Worm (Caenorhabditis elegans) whole organism, young adult: ENCODE results near the gene T28C12.6.

Experiments used
- B0019.2 ChIP-seq: fragments of 200-800 bp; sonication (Bioruptor generic); conservative IDR thresholded peaks from 2 replicates; pipeline ENCODE4 v1.3.6; 2022; ENCODE audit warnings: missing genetic modification reagents, missing genetic modification characterization, missing compliant biosample characterization
- C17E4.6 ChIP-seq: fragments of 200-800 bp; sonication (Bioruptor generic); IDR thresholded peaks from 2 replicates; pipeline ENCODE4 v1.3.6; 2022; ENCODE audit warnings: missing genetic modification reagents, missing genetic modification characterization, missing compliant biosample characterization
- F10E7.11 ChIP-seq: sonication (generic microtip); optimal IDR thresholded peaks from 2 replicates; lab custom pipeline; 2017; ENCODE audit warnings: mild to moderate bottlenecking, missing genetic modification characterization, moderate library complexity, missing compliant biosample characterization
- F37B4.10 ChIP-seq: fragments of 200-800 bp; sonication (Bioruptor generic); IDR thresholded peaks from 2 replicates; pipeline ENCODE4 v1.3.6; 2022; ENCODE audit warnings: missing genetic modification characterization, missing compliant biosample characterization
- F57C9.4 ChIP-seq: sonication (generic microtip); optimal IDR thresholded peaks from 2 replicates; lab custom pipeline; 2017; ENCODE audit warnings: mild to moderate bottlenecking, missing genetic modification characterization, missing compliant biosample characterization
- T07F8.4 ChIP-seq: sonication (generic microtip); optimal IDR thresholded peaks from 2 replicates; lab custom pipeline; 2016; ENCODE audit warnings: mild to moderate bottlenecking, missing genetic modification characterization, moderate library complexity, missing compliant biosample characterization
- Y53F4B.3 ChIP-seq: fragments of 200-800 bp; sonication (Bioruptor generic); IDR thresholded peaks from 2 replicates; pipeline ENCODE4 v1.3.6; 2022; ENCODE audit warnings: missing genetic modification reagents, missing genetic modification characterization, missing compliant biosample characterization
- Y67H2A.10 ChIP-seq: fragments of 200-800 bp; sonication (Bioruptor generic); conservative IDR thresholded peaks from 2 replicates; pipeline ENCODE4 v1.3.6; 2022; ENCODE audit warnings: missing genetic modification reagents, missing genetic modification characterization, missing compliant biosample characterization
- athp-1 ChIP-seq: sonication (generic microtip); optimal IDR thresholded peaks from 2 replicates; lab custom pipeline; 2017; ENCODE audit warnings: mild to moderate bottlenecking, missing genetic modification characterization, missing compliant biosample characterization
- attf-5 ChIP-seq: fragments of 200-800 bp; sonication (Bioruptor generic); optimal IDR thresholded peaks from 2 replicates; lab custom pipeline; 2018; ENCODE audit warnings: mild to moderate bottlenecking, missing genetic modification characterization, missing compliant biosample characterization
- attf-6 ChIP-seq: fragments of 200-800 bp; sonication (Bioruptor generic); IDR thresholded peaks from 2 replicates; pipeline ENCODE4 v1.3.6; 2022; ENCODE audit warnings: missing genetic modification reagents, missing genetic modification characterization, missing compliant biosample characterization
- bed-2 ChIP-seq: fragments of 200-800 bp; sonication (Bioruptor generic); IDR thresholded peaks from 2 replicates; pipeline ENCODE4 v1.3.6; 2022; ENCODE audit warnings: missing genetic modification reagents, missing genetic modification characterization, missing compliant biosample characterization
- cebp-1 ChIP-seq, 2 experiments: fragments of 200-800 bp in 1 of 2; sonication (Bioruptor generic) in 1 of 2; sonication (generic microtip) in 1 of 2; IDR thresholded peaks in 1 of 2; optimal IDR thresholded peaks in 1 of 2; 2 replicates each; pipeline versions ENCODE4 v1.3.6 to Lab custom; 2017 to 2022; ENCODE audit warnings: missing compliant biosample characterization in 2 of 2, missing genetic modification characterization in 2 of 2, mild to moderate bottlenecking in 1 of 2, missing genetic modification reagents in 1 of 2, moderate library complexity in 1 of 2
- ceh-40 ChIP-seq: fragments of 200-800 bp; sonication (Bioruptor generic); IDR thresholded peaks from 2 replicates; pipeline ENCODE4 v1.3.6; 2022; ENCODE audit warnings: missing genetic modification characterization, missing compliant biosample characterization
- chd-7 ChIP-seq: sonication (generic microtip); optimal IDR thresholded peaks from 2 replicates; lab custom pipeline; 2016; ENCODE audit warnings: mild to moderate bottlenecking, missing genetic modification characterization, moderate library complexity, missing compliant biosample characterization
- die-1 ChIP-seq: sonication (generic microtip); optimal IDR thresholded peaks from 2 replicates; lab custom pipeline; 2016; ENCODE audit warnings: missing genotype, mild to moderate bottlenecking, missing genetic modification characterization, missing compliant biosample characterization
- dpl-1 ChIP-seq: fragments of 150-350 bp; optimal IDR thresholded peaks from 2 replicates; lab custom pipeline; 2014; ENCODE audit warnings: missing biosample characterization, missing genetic modification reagents, missing genetic modification characterization
- efl-1 ChIP-seq: fragments of 150-350 bp; optimal IDR thresholded peaks from 2 replicates; lab custom pipeline; 2014; ENCODE audit warnings: missing biosample characterization, missing genetic modification reagents, missing genetic modification characterization
- egrh-3 ChIP-seq: fragments of 200-800 bp; sonication (Bioruptor generic); IDR thresholded peaks from 2 replicates; pipeline ENCODE4 v1.3.6; 2022; ENCODE audit warnings: missing genetic modification reagents, missing genetic modification characterization, missing compliant biosample characterization
- ets-4 ChIP-seq: fragments of 200-800 bp; sonication (Bioruptor generic); optimal IDR thresholded peaks from 2 replicates; lab custom pipeline; 2018; ENCODE audit warnings: mild to moderate bottlenecking, missing genetic modification characterization, missing compliant biosample characterization
- him-1 ChIP-seq: sonication (generic microtip); optimal IDR thresholded peaks from 2 replicates; lab custom pipeline; 2016; ENCODE audit warnings: missing genotype, missing genetic modification reagents, missing genetic modification characterization, missing compliant biosample characterization
- hlh-12 ChIP-seq: sonication (generic microtip); optimal IDR thresholded peaks from 2 replicates; lab custom pipeline; 2016; ENCODE audit warnings: missing genetic modification characterization, missing compliant biosample characterization
- hmg-20 ChIP-seq: fragments of 200-800 bp; sonication (Bioruptor generic); IDR thresholded peaks from 2 replicates; pipeline ENCODE4 v1.3.6; 2022; ENCODE audit warnings: missing genetic modification reagents, missing genetic modification characterization, missing compliant biosample characterization
- hsf-1 ChIP-seq: fragments of 200-800 bp; sonication (Bioruptor generic); IDR thresholded peaks from 2 replicates; pipeline ENCODE4 v1.3.6; 2022; ENCODE audit warnings: missing genetic modification reagents, missing genetic modification characterization, missing compliant biosample characterization
- let-607 ChIP-seq, 2 experiments: fragments of 200-800 bp in 1 of 2; sonication (Bioruptor generic) in 1 of 2; sonication (generic microtip) in 1 of 2; optimal IDR thresholded peaks; 2 replicates each; lab custom pipeline; 2016 to 2018; ENCODE audit warnings: mild to moderate bottlenecking in 2 of 2, missing compliant biosample characterization in 2 of 2, missing genetic modification characterization in 2 of 2, moderate library complexity in 2 of 2, missing genotype in 1 of 2
- lin-35 ChIP-seq, 3 experiments: fragments of 150-350 bp in 2 of 3; sonication (generic microtip) in 1 of 3; optimal IDR thresholded peaks; 2 replicates each; lab custom pipeline; 2014 to 2018; ENCODE audit warnings: missing biosample characterization in 3 of 3, missing genetic modification characterization in 3 of 3, missing genetic modification reagents in 3 of 3
- madf-8 ChIP-seq: fragments of 200-800 bp; sonication (Bioruptor generic); conservative IDR thresholded peaks from 2 replicates; pipeline ENCODE4 v1.3.6; 2022; ENCODE audit warnings: missing genetic modification reagents, missing genetic modification characterization, missing compliant biosample characterization
- mcd-1 ChIP-seq: fragments of 200-800 bp; sonication (Bioruptor generic); IDR thresholded peaks from 2 replicates; pipeline ENCODE4 v1.3.6; 2022; ENCODE audit warnings: missing genetic modification reagents, missing genetic modification characterization, missing compliant biosample characterization
- pha-4 ChIP-seq: fragments of 150-350 bp; sonication (generic microtip); optimal IDR thresholded peaks from 2 replicates; lab custom pipeline; 2014; ENCODE audit warnings: missing biosample characterization, missing genetic modification reagents, missing genetic modification characterization
- snpc-1.1 ChIP-seq: sonication (generic microtip); optimal IDR thresholded peaks from 2 replicates; lab custom pipeline; 2017; ENCODE audit warnings: missing genetic modification characterization, mild to moderate bottlenecking, missing compliant biosample characterization, antibody characterized with exemption, moderate library complexity, missing genotype, missing genetic modification reagents; ENCODE audit not compliant: insufficient read depth
- somi-1 ChIP-seq: fragments of 200-800 bp; sonication (Bioruptor generic); optimal IDR thresholded peaks from 2 replicates; lab custom pipeline; 2018; ENCODE audit warnings: mild to moderate bottlenecking, missing genetic modification characterization, missing compliant biosample characterization
- zfh-2 ChIP-seq: fragments of 200-800 bp; sonication (Bioruptor generic); conservative IDR thresholded peaks from 2 replicates; pipeline ENCODE4 v1.3.6; 2022; ENCODE audit warnings: missing genetic modification reagents, missing genetic modification characterization, missing compliant biosample characterization
- ztf-22 ChIP-seq: fragments of 200-800 bp; sonication (Bioruptor generic); optimal IDR thresholded peaks from 2 replicates; lab custom pipeline; 2018; ENCODE audit warnings: mild to moderate bottlenecking, missing genetic modification characterization, moderate library complexity, missing compliant biosample characterization
- ztf-25 ChIP-seq: fragments of 200-800 bp; sonication (Bioruptor generic); IDR thresholded peaks from 2 replicates; pipeline ENCODE4 v1.3.6; 2022; ENCODE audit warnings: missing genetic modification reagents, missing genetic modification characterization, missing compliant biosample characterization

Gene T28C12.6

ce11 chrV:6346906-6347305 lies 11.0 kb upstream of the T28C12.6 start (continued):
- TF ChIP-seq hmg-20 (no peak), F57C9.4 (tag; lab: Kevin White, UChicago) (no peak), cebp-1 (GFP tag; IDR thresholded peaks at IDR 0.05; lab: Robert Waterston, UW) (no peak), cebp-1 (tag; optimal IDR thresholded peaks at IDR 0.05; lab: Kevin White, UChicago) (peak; percentile 42), let-607 (tag; optimal IDR thresholded peaks at IDR 0.05; lab: Kevin White, UChicago) (no peak), F10E7.11 (tag; lab: Kevin White, UChicago) (no peak), lin-35 (GFP tag; optimal IDR thresholded peaks at IDR 0.05; lab: Kevin White, UChicago) (no peak), athp-1 (tag; lab: Kevin White, UChicago) (no peak), B0019.2 (GFP tag; lab: Robert Waterston, UW) (no peak), madf-8 (GFP tag; lab: Robert Waterston, UW) (no peak), snpc-1.1 (tag; lab: Kevin White, UChicago) (no peak), efl-1 (GFP tag; lab: Kevin White, UChicago) (no peak), egrh-3 (GFP tag; lab: Robert Waterston, UW) (no peak), bed-2 (GFP tag; lab: Robert Waterston, UW) (no peak), dpl-1 (GFP tag; lab: Kevin White, UChicago) (no peak), ets-4 (GFP tag; lab: Kevin White, UChicago) (peak; percentile 85), mcd-1 (no peak)

ce11 chrV:6346043-6346618 lies 10.2 kb upstream of the T28C12.6 start:
- no peak for TF ChIP-seq somi-1
- TF ChIP-seq him-1 (tag; lab: Kevin White, UChicago), result no peak

- TF ChIP-seq die-1 (no peak), hsf-1 (GFP tag; lab: Robert Waterston, UW) (no peak), chd-7 (peak; percentile 41), Y67H2A.10 (GFP tag; lab: Robert Waterston, UW) (no peak), Y53F4B.3 (GFP tag; lab: Robert Waterston, UW) (no peak), cebp-1 (GFP tag; IDR thresholded peaks at IDR 0.05; lab: Robert Waterston, UW) (no peak), cebp-1 (tag; optimal IDR thresholded peaks at IDR 0.05; lab: Kevin White, UChicago) (peak; percentile 2), ztf-25 (GFP tag; lab: Robert Waterston, UW) (no peak), zfh-2 (GFP tag; lab: Robert Waterston, UW) (peak; percentile 92), him-1 (tag; lab: Kevin White, UChicago) (no peak), ztf-22 (GFP tag; lab: Kevin White, UChicago) (no peak), attf-6 (GFP tag; lab: Robert Waterston, UW) (no peak), attf-5 (GFP tag; lab: Kevin White, UChicago) (no peak), T07F8.4 (tag; lab: Kevin White, UChicago) (no peak), pha-4 (tag; lab: Kevin White, UChicago) (no peak), egrh-3 (GFP tag; lab: Robert Waterston, UW) (peak; percentile 34; the same call in 1 of the 2 replicates), hlh-12 (tag; lab: Kevin White, UChicago) (no peak), ceh-40 (no peak), C17E4.6 (GFP tag; lab: Robert Waterston, UW) (no peak), F37B4.10 (GFP tag; lab: Robert Waterston, UW) (0 out of 2 replicates have a peak, but pooled peaks have one; percentile 45)
These were observed 8.7 kb upstream of the T28C12.6 start for ce11 chrV:6344531-6345171.
